Worm (Caenorhabditis elegans) whole organism, late embryonic: ENCODE measurements around the gene F02C9.2.

ENCODE experiments used
- F13H6.1 ChIP-seq: sonication (generic microtip); optimal IDR thresholded peaks from 2 replicates; lab custom pipeline; 2016; ENCODE audit warnings: missing genetic modification characterization, missing compliant biosample characterization
- K02D7.2 ChIP-seq: sonication (generic microtip); optimal IDR thresholded peaks from 2 replicates; lab custom pipeline; 2017; ENCODE audit warnings: mild to moderate bottlenecking, missing genetic modification characterization, missing compliant biosample characterization
- Y22D7AL.16 ChIP-seq: sonication (generic microtip); optimal IDR thresholded peaks from 2 replicates; lab custom pipeline; 2016; ENCODE audit warnings: missing genetic modification characterization, missing compliant biosample characterization
- ahr-1 ChIP-seq: sonication (generic microtip); optimal IDR thresholded peaks from 2 replicates; lab custom pipeline; 2016; ENCODE audit warnings: missing genetic modification characterization, missing compliant biosample characterization
- ama-1 ChIP-seq: fragments of 150-350 bp; optimal IDR thresholded peaks from 2 replicates; lab custom pipeline; 2014
- ceh-18 ChIP-seq: sonication (generic microtip); optimal IDR thresholded peaks from 2 replicates; lab custom pipeline; 2016; ENCODE audit warnings: missing genetic modification characterization, missing compliant biosample characterization
- ceh-24 ChIP-seq: sonication (generic microtip); optimal IDR thresholded peaks from 2 replicates; lab custom pipeline; 2016; ENCODE audit warnings: mild to moderate bottlenecking, missing genetic modification characterization, missing compliant biosample characterization
- ceh-30 ChIP-seq: fragments of 150-350 bp; optimal IDR thresholded peaks from 2 replicates; lab custom pipeline; 2014; ENCODE audit warnings: missing biosample characterization, missing genetic modification characterization
- ceh-31 ChIP-seq: sonication (generic microtip); optimal IDR thresholded peaks from 2 replicates; lab custom pipeline; 2016; ENCODE audit warnings: missing genetic modification characterization, missing compliant biosample characterization
- ceh-34 ChIP-seq: sonication (generic microtip); optimal IDR thresholded peaks from 2 replicates; lab custom pipeline; 2016; ENCODE audit warnings: mild to moderate bottlenecking, missing genetic modification characterization, missing compliant biosample characterization
- che-1 ChIP-seq: sonication (generic microtip); optimal IDR thresholded peaks from 2 replicates; lab custom pipeline; 2016; ENCODE audit warnings: mild to moderate bottlenecking, missing genetic modification characterization, missing compliant biosample characterization
- dve-1 ChIP-seq: sonication (generic microtip); optimal IDR thresholded peaks from 2 replicates; lab custom pipeline; 2017; ENCODE audit warnings: antibody characterized with exemption, mild to moderate bottlenecking, missing genetic modification characterization, missing compliant biosample characterization
- fax-1 ChIP-seq: sonication (generic microtip); optimal IDR thresholded peaks from 2 replicates; lab custom pipeline; 2016; ENCODE audit warnings: missing genotype, missing genetic modification characterization, missing compliant biosample characterization
- fkh-10 ChIP-seq: fragments of 150-350 bp; optimal IDR thresholded peaks from 2 replicates; lab custom pipeline; 2014; ENCODE audit warnings: missing biosample characterization, missing genetic modification reagents, missing genetic modification characterization
- gmeb-2 ChIP-seq: sonication (generic microtip); optimal IDR thresholded peaks from 2 replicates; lab custom pipeline; 2016; ENCODE audit warnings: missing genetic modification characterization, inconsistent platforms, missing compliant biosample characterization
- lin-11 ChIP-seq: fragments of 200-800 bp; sonication (Bioruptor generic); optimal IDR thresholded peaks from 2 replicates; lab custom pipeline; 2018; ENCODE audit warnings: mild to moderate bottlenecking, missing genetic modification characterization, missing compliant biosample characterization
- madf-2 ChIP-seq: sonication (generic microtip); optimal IDR thresholded peaks from 2 replicates; lab custom pipeline; 2017; ENCODE audit warnings: missing genetic modification characterization, missing compliant biosample characterization
- nfya-1 ChIP-seq: sonication (generic microtip); optimal IDR thresholded peaks from 2 replicates; lab custom pipeline; 2017; ENCODE audit warnings: missing genetic modification characterization, mild to moderate bottlenecking, missing compliant biosample characterization, antibody characterized with exemption, moderate library complexity
- nhr-11 ChIP-seq: fragments of 150-350 bp; optimal IDR thresholded peaks from 2 replicates; lab custom pipeline; 2014; ENCODE audit warnings: missing biosample characterization, missing genetic modification characterization
- npax-4 ChIP-seq: sonication (generic microtip); optimal IDR thresholded peaks from 2 replicates; lab custom pipeline; 2016; ENCODE audit warnings: missing genetic modification characterization, missing compliant biosample characterization
- pag-3 ChIP-seq: sonication (generic microtip); optimal IDR thresholded peaks from 2 replicates; lab custom pipeline; 2016; ENCODE audit warnings: missing compliant biosample characterization, missing genetic modification characterization, borderline replicate concordance
- pha-2 ChIP-seq: sonication (generic microtip); optimal IDR thresholded peaks from 2 replicates; lab custom pipeline; 2017; ENCODE audit warnings: mild to moderate bottlenecking, missing genetic modification characterization, missing compliant biosample characterization
- pha-4 ChIP-seq: fragments of 150-350 bp; optimal IDR thresholded peaks from 2 replicates; lab custom pipeline; 2018; ENCODE audit warnings: missing biosample characterization, missing genetic modification reagents, missing genetic modification characterization
- ref-2 ChIP-seq: sonication (generic microtip); optimal IDR thresholded peaks from 2 replicates; lab custom pipeline; 2016; ENCODE audit warnings: missing genetic modification characterization, missing compliant biosample characterization
- sdc-2 ChIP-seq: sonication (generic microtip); optimal IDR thresholded peaks from 2 replicates; lab custom pipeline; 2016; ENCODE audit warnings: missing genotype, missing genetic modification characterization, missing compliant biosample characterization
- sox-2 ChIP-seq: fragments of 200-800 bp; sonication (Bioruptor generic); IDR thresholded peaks from 2 replicates; pipeline ENCODE4 v1.3.6; 2022; ENCODE audit warnings: missing genetic modification reagents, missing genetic modification characterization, missing compliant biosample characterization
- sox-4 ChIP-seq: sonication (generic microtip); optimal IDR thresholded peaks from 2 replicates; lab custom pipeline; 2017; ENCODE audit warnings: mild to moderate bottlenecking, missing genetic modification characterization, inconsistent platforms, missing compliant biosample characterization
- tbx-2 ChIP-seq: sonication (generic microtip); optimal IDR thresholded peaks from 2 replicates; lab custom pipeline; 2016; ENCODE audit warnings: missing genetic modification characterization, missing compliant biosample characterization
- unc-3 ChIP-seq, 2 experiments: fragments of 200-800 bp in 1 of 2; sonication (Bioruptor generic) in 1 of 2; sonication (generic microtip) in 1 of 2; conservative IDR thresholded peaks in 1 of 2; optimal IDR thresholded peaks in 1 of 2; 2 replicates each; pipeline versions ENCODE4 v1.3.6 to Lab custom; 2016 to 2022; ENCODE audit warnings: missing compliant biosample characterization in 2 of 2, missing genetic modification characterization in 2 of 2, missing genetic modification reagents in 1 of 2
- unc-42 ChIP-seq: sonication (generic microtip); optimal IDR thresholded peaks from 2 replicates; lab custom pipeline; 2016; ENCODE audit warnings: missing genotype, missing genetic modification characterization, missing compliant biosample characterization
- unc-55 ChIP-seq: sonication (generic microtip); optimal IDR thresholded peaks from 2 replicates; lab custom pipeline; 2017; ENCODE audit warnings: missing biosample characterization, missing genetic modification reagents, missing genetic modification characterization
- ztf-16 ChIP-seq: sonication (generic microtip); optimal IDR thresholded peaks from 2 replicates; lab custom pipeline; 2017; ENCODE audit warnings: missing genetic modification characterization, missing compliant biosample characterization

Gene F02C9.2

ce11 chrV:3141190-3141589 lies 7.7 kb downstream of the F02C9.2 start, which contains the start of gene srab-9:
Gene srab-9, minus strand, starts transcription at chrV:3141290.
- TF ChIP-seq ceh-34 (tag; lab: Kevin White, UChicago): no peak
- no peak for TF ChIP-seq nfya-1 (tag; lab: Kevin White, UChicago)
- no peak for TF ChIP-seq npax-4 (tag; lab: Kevin White, UChicago)
- TF ChIP-seq ztf-16 (tag; lab: Kevin White, UChicago): no peak
- TF ChIP-seq ama-1: no peak
- TF ChIP-seq fkh-10 (GFP tag; lab: Kevin White, UChicago): no peak
- no peak for TF ChIP-seq ceh-18 (tag; lab: Kevin White, UChicago)
- no peak for TF ChIP-seq che-1
- TF ChIP-seq Y22D7AL.16 (tag; lab: Kevin White, UChicago): no peak
- TF ChIP-seq madf-2: no peak
- TF ChIP-seq F13H6.1 (tag; lab: Kevin White, UChicago): no peak
- no peak for TF ChIP-seq gmeb-2 (tag; lab: Kevin White, UChicago)
- no peak for TF ChIP-seq tbx-2 (tag; lab: Kevin White, UChicago)
- TF ChIP-seq K02D7.2 (tag; lab: Kevin White, UChicago): no peak

ce11 chrV:3144494-3144893 lies 11.0 kb downstream of the F02C9.2 start, which contains the start of gene srab-10:
Gene srab-10, minus strand, starts transcription at chrV:3144594.
- TF ChIP-seq unc-55: no peak
- TF ChIP-seq sox-2: no peak
- TF ChIP-seq che-1: no peak
- no peak for TF ChIP-seq nhr-11 (tag; lab: Kevin White, UChicago)
- TF ChIP-seq pag-3 (tag; lab: Kevin White, UChicago): no peak
- TF ChIP-seq unc-42: no peak
- no peak for TF ChIP-seq fax-1

- TF ChIP-seq dve-1 (tag; lab: Kevin White, UChicago) (no peak), ceh-18 (tag; lab: Kevin White, UChicago) (no peak), K02D7.2 (tag; lab: Kevin White, UChicago) (no peak), ahr-1 (tag; lab: Kevin White, UChicago) (no peak), F13H6.1 (tag; lab: Kevin White, UChicago) (no peak)
Measured at ce11 chrV:3145241-3145640, 11.7 kb downstream of the F02C9.2 start.

ce11 chrV:3146932-3147331 lies 13.4 kb downstream of the F02C9.2 start, which contains the start of gene srab-11:
Gene srab-11, minus strand, starts transcription at chrV:3147032.
- TF ChIP-seq dve-1 (tag; lab: Kevin White, UChicago) (no peak), ceh-18 (tag; lab: Kevin White, UChicago) (no peak), ceh-24 (tag; lab: Kevin White, UChicago) (no peak), ama-1 (no peak), pha-2 (tag; lab: Kevin White, UChicago) (no peak), lin-11 (tag; lab: Kevin White, UChicago) (no peak), ceh-31 (tag; lab: Kevin White, UChicago) (no peak), pha-4 (tag; lab: Kevin White, UChicago) (no peak), sdc-2 (tag; lab: Kevin White, UChicago) (no peak)
- TF ChIP-seq, all 69 proteins: peak for 0

ce11 chrV:3149910-3150428 lies 16.5 kb downstream of the F02C9.2 start:
- TF ChIP-seq ceh-31 (tag; lab: Kevin White, UChicago) (peak; percentile 9), unc-3 (GFP tag; conservative IDR thresholded peaks at IDR 0.05; lab: Robert Waterston, UW) (no peak), unc-3 (tag; optimal IDR thresholded peaks at IDR 0.05; lab: Kevin White, UChicago) (no peak), ceh-34 (tag; lab: Kevin White, UChicago) (peak; percentile 29), ceh-30 (tag; lab: Kevin White, UChicago) (no peak), F13H6.1 (tag; lab: Kevin White, UChicago) (no peak), Y22D7AL.16 (tag; lab: Kevin White, UChicago) (no peak), sdc-2 (tag; lab: Kevin White, UChicago) (peak; percentile 6), ref-2 (tag; lab: Kevin White, UChicago) (peak; percentile 22), ceh-24 (tag; lab: Kevin White, UChicago) (no peak), sox-4 (no peak), nhr-11 (tag; lab: Kevin White, UChicago) (no peak)
- TF ChIP-seq, all 69 proteins: peak for 4
